Fruit fly (Drosophila melanogaster) whole organism, wandering third instar larva: ENCODE results near the gene Ctr1B.

Experiments
- Dif ChIP-seq: fragments of 200-275, 200-300 bp; sonication (Bioruptor generic); optimal IDR thresholded peaks from 2 replicates; lab custom pipeline; 2018; ENCODE audit warnings: missing biosample characterization, missing genetic modification characterization; ENCODE audit not compliant: partially characterized antibody
- dl ChIP-seq, 2 experiments: fragments of 175-275, 200-275 bp in 1 of 2; fragments of 200-275 bp in 1 of 2; sonication (Bioruptor generic); optimal IDR thresholded peaks; lab custom pipeline; 2018; ENCODE audit warnings: mild to moderate bottlenecking in 2 of 2, missing biosample characterization in 2 of 2, missing genetic modification characterization in 2 of 2, moderate library complexity in 2 of 2; ENCODE audit not compliant: partially characterized antibody in 2 of 2, insufficient read depth in 1 of 2
- pan ChIP-seq: fragments of >200 bp; optimal IDR thresholded peaks from 2 replicates; lab custom pipeline; 2017

- TF ChIP-seq Dif (GFP tag; lab: Kevin White, UChicago) (no peak), dl (GFP tag; optimal IDR thresholded peaks at IDR 0.05; lab: Kevin White, UChicago; ENCODE audit: insufficient read depth in 1 of 2, partially characterized antibody in 2 of 2) (no peak), pan (lab: Kevin White, UChicago) (no peak)
Measured at dm6 chr3R:8354458-8354857, 37.0 kb downstream of the Ctr1B start.
